Worm (Caenorhabditis elegans): ENCODE measurements around the gene F08G2.8.

ce11 chrII:13902014-13902413, 49.9 kb downstream of the F08G2.8 start, which contains the start of gene W02B8.1:
- TF ChIP-seq him-1 (tag; optimal IDR thresholded peaks at IDR 0.05) (no peak), dao-5 (tag; optimal IDR thresholded peaks at IDR 0.05) (no peak)

All from whole organism, L4/young adult.